Fruit fly (Drosophila melanogaster): ENCODE measurements around the gene aub.

aub gene

dm6 chr2L:11001376-11002122 lies at the start of gene aub, which contains the start of gene lectin-33A:
aub (minus strand) TSS chr2L:11001476.
lectin-33A (plus strand) TSS chr2L:11002072.
- no peak for TF ChIP-seq ttk (optimal IDR thresholded peaks at IDR 0.05)
- TF ChIP-seq Myc (optimal IDR thresholded peaks at IDR 0.05) = no peak
- no peak for TF ChIP-seq Sin3A (optimal IDR thresholded peaks at IDR 0.05)
- no peak for TF ChIP-seq h (optimal IDR thresholded peaks at IDR 0.05)
- TF ChIP-seq psq (optimal IDR thresholded peaks at IDR 0.05) = no peak
- no peak for TF ChIP-seq insv (optimal IDR thresholded peaks at IDR 0.05)

- no peak for TF ChIP-seq psq (optimal IDR thresholded peaks at IDR 0.05)
- TF ChIP-seq Myc (optimal IDR thresholded peaks at IDR 0.05) = no peak
- no peak for TF ChIP-seq h (optimal IDR thresholded peaks at IDR 0.05)
- no peak for TF ChIP-seq Sin3A (optimal IDR thresholded peaks at IDR 0.05)
- no peak for TF ChIP-seq ttk (optimal IDR thresholded peaks at IDR 0.05)
- no peak for TF ChIP-seq insv (optimal IDR thresholded peaks at IDR 0.05)
Observed at dm6 chr2L:11049723-11050122, 48.4 kb upstream of the aub start.

dm6 chr2L:11048307-11048706 lies 47.0 kb upstream of the aub start:
- TF ChIP-seq psq (optimal IDR thresholded peaks at IDR 0.05) = no peak
- TF ChIP-seq insv (optimal IDR thresholded peaks at IDR 0.05) = no peak
- no peak for TF ChIP-seq h (optimal IDR thresholded peaks at IDR 0.05)
- TF ChIP-seq Sin3A (optimal IDR thresholded peaks at IDR 0.05) = no peak
- TF ChIP-seq Myc (optimal IDR thresholded peaks at IDR 0.05) = no peak
- no peak for TF ChIP-seq ttk (optimal IDR thresholded peaks at IDR 0.05)

dm6 chr2L:11046051-11046450 lies 44.8 kb upstream of the aub start:
- TF ChIP-seq ttk (optimal IDR thresholded peaks at IDR 0.05) = no peak
- no peak for TF ChIP-seq h (optimal IDR thresholded peaks at IDR 0.05)
- no peak for TF ChIP-seq Sin3A (optimal IDR thresholded peaks at IDR 0.05)
- TF ChIP-seq insv (optimal IDR thresholded peaks at IDR 0.05) = no peak
- no peak for TF ChIP-seq Myc (optimal IDR thresholded peaks at IDR 0.05)
- TF ChIP-seq psq (optimal IDR thresholded peaks at IDR 0.05) = no peak

- TF ChIP-seq Myc (optimal IDR thresholded peaks at IDR 0.05) = no peak
- TF ChIP-seq insv (optimal IDR thresholded peaks at IDR 0.05) = no peak
- no peak for TF ChIP-seq Sin3A (optimal IDR thresholded peaks at IDR 0.05)
- TF ChIP-seq h (optimal IDR thresholded peaks at IDR 0.05) = no peak
- no peak for TF ChIP-seq psq (optimal IDR thresholded peaks at IDR 0.05)
Observed at dm6 chr2L:11045467-11045914, 44.2 kb upstream of the aub start.

- no peak for TF ChIP-seq h (optimal IDR thresholded peaks at IDR 0.05)
- TF ChIP-seq ttk (optimal IDR thresholded peaks at IDR 0.05) = no peak
- TF ChIP-seq Sin3A (optimal IDR thresholded peaks at IDR 0.05) = no peak
- TF ChIP-seq Myc (optimal IDR thresholded peaks at IDR 0.05) = no peak
- no peak for TF ChIP-seq psq (optimal IDR thresholded peaks at IDR 0.05)
- TF ChIP-seq insv (optimal IDR thresholded peaks at IDR 0.05) = no peak
Observed at dm6 chr2L:11044678-11045466, 43.6 kb upstream of the aub start.

- TF ChIP-seq ttk (optimal IDR thresholded peaks at IDR 0.05) (no peak), psq (optimal IDR thresholded peaks at IDR 0.05) (no peak), Myc (optimal IDR thresholded peaks at IDR 0.05) (no peak), Sin3A (optimal IDR thresholded peaks at IDR 0.05) (no peak), h (optimal IDR thresholded peaks at IDR 0.05) (no peak), insv (optimal IDR thresholded peaks at IDR 0.05) (no peak)
Observed at dm6 chr2L:11041785-11042184, 40.5 kb upstream of the aub start.

dm6 chr2L:11041074-11041473 lies 39.8 kb upstream of the aub start:
- TF ChIP-seq ttk (optimal IDR thresholded peaks at IDR 0.05) (no peak), insv (optimal IDR thresholded peaks at IDR 0.05) (no peak), psq (optimal IDR thresholded peaks at IDR 0.05) (no peak), h (optimal IDR thresholded peaks at IDR 0.05) (no peak)

- TF ChIP-seq Myc (optimal IDR thresholded peaks at IDR 0.05) (no peak), insv (optimal IDR thresholded peaks at IDR 0.05) (no peak), psq (optimal IDR thresholded peaks at IDR 0.05) (no peak), ttk (optimal IDR thresholded peaks at IDR 0.05) (no peak), h (optimal IDR thresholded peaks at IDR 0.05) (no peak), Sin3A (optimal IDR thresholded peaks at IDR 0.05) (no peak)
Observed at dm6 chr2L:11039548-11040144, 38.4 kb upstream of the aub start.

dm6 chr2L:11038918-11039317 lies 37.6 kb upstream of the aub start:
- TF ChIP-seq insv (optimal IDR thresholded peaks at IDR 0.05) = no peak
- TF ChIP-seq psq (optimal IDR thresholded peaks at IDR 0.05) = no peak
- no peak for TF ChIP-seq Myc (optimal IDR thresholded peaks at IDR 0.05)
- no peak for TF ChIP-seq Sin3A (optimal IDR thresholded peaks at IDR 0.05)
- TF ChIP-seq ttk (optimal IDR thresholded peaks at IDR 0.05) = no peak
- no peak for TF ChIP-seq h (optimal IDR thresholded peaks at IDR 0.05)

dm6 chr2L:11037583-11038517 lies 36.6 kb upstream of the aub start:
- TF ChIP-seq ttk (optimal IDR thresholded peaks at IDR 0.05) = no peak
- no peak for TF ChIP-seq insv (optimal IDR thresholded peaks at IDR 0.05)
- no peak for TF ChIP-seq Myc (optimal IDR thresholded peaks at IDR 0.05)
- no peak for TF ChIP-seq h (optimal IDR thresholded peaks at IDR 0.05)
- no peak for TF ChIP-seq psq (optimal IDR thresholded peaks at IDR 0.05)
- TF ChIP-seq Sin3A (optimal IDR thresholded peaks at IDR 0.05) = no peak
